Fruit fly (Drosophila melanogaster) whole organism, embryonic: Measurements from ENCODE around the gene Ldsdh1.

ENCODE experiments used
- Bdp1 ChIP-seq: fragments of 200-800 bp; sonication (Bioruptor generic); optimal IDR thresholded peaks from 3 replicates; lab custom pipeline; 2016; ENCODE audit warnings: missing biosample characterization, missing genetic modification characterization
- CG10209 ChIP-seq: fragments of 200-800 bp; sonication (Bioruptor generic); optimal IDR thresholded peaks from 3 replicates; lab custom pipeline; 2017; ENCODE audit warnings: missing biosample characterization, mild to moderate bottlenecking, missing genetic modification characterization, missing genetic modification reagents
- CG10959 ChIP-seq: fragments of 200-800 bp; sonication (Bioruptor generic); IDR thresholded peaks from 2 replicates; pipeline ENCODE4 v1.3.6; 2022; ENCODE audit warnings: missing biosample characterization, missing genetic modification characterization
- CG11398 ChIP-seq: fragments of 200-800 bp; sonication (Bioruptor generic); optimal IDR thresholded peaks from 2 replicates; lab custom pipeline; 2016; ENCODE audit warnings: missing biosample characterization, missing genetic modification characterization
- CG11696 ChIP-seq: fragments of 200-800 bp; sonication (Bioruptor generic); IDR thresholded peaks from 2 replicates; pipeline ENCODE4 v1.3.6; 2022; ENCODE audit warnings: missing biosample characterization, missing genetic modification characterization
- CG12104 ChIP-seq: fragments of 200-800 bp; sonication (Bioruptor generic); optimal IDR thresholded peaks from 3 replicates; lab custom pipeline; 2016; ENCODE audit warnings: missing biosample characterization, missing genetic modification characterization
- CG13123 ChIP-seq: fragments of 200-800 bp; sonication (Bioruptor generic); optimal IDR thresholded peaks from 2 replicates; lab custom pipeline; 2016; ENCODE audit warnings: missing biosample characterization, missing genetic modification characterization
- CG14965 ChIP-seq: fragments of 200-800 bp; sonication (Bioruptor generic); optimal IDR thresholded peaks from 2 replicates; lab custom pipeline; 2016; ENCODE audit warnings: missing biosample characterization, missing genetic modification characterization, borderline replicate concordance
- CG17385 ChIP-seq: fragments of 200-800 bp; sonication (Bioruptor generic); optimal IDR thresholded peaks from 3 replicates; lab custom pipeline; 2018; ENCODE audit warnings: missing biosample characterization, mild to moderate bottlenecking, missing genetic modification characterization
- CG1832 ChIP-seq: fragments of 200-800 bp; sonication (Bioruptor generic); optimal IDR thresholded peaks from 2 replicates; lab custom pipeline; 2017; ENCODE audit warnings: missing biosample characterization, mild to moderate bottlenecking, missing genetic modification characterization, inconsistent platforms
- CG3281 ChIP-seq: fragments of 200-800 bp; sonication (Bioruptor generic); optimal IDR thresholded peaks from 3 replicates; lab custom pipeline; 2017; ENCODE audit warnings: missing biosample characterization, mild to moderate bottlenecking, missing genetic modification characterization
- CG34422 ChIP-seq: fragments of 200-800 bp; sonication (Bioruptor generic); IDR thresholded peaks from 3 replicates; pipeline ENCODE4 v1.3.6; 2022; ENCODE audit warnings: missing biosample characterization, missing genetic modification characterization
- CG3726 ChIP-seq: fragments of 200-800 bp; sonication (Bioruptor generic); IDR thresholded peaks from 3 replicates; pipeline ENCODE4, ENCODE4 v1.3.6; 2022; ENCODE audit warnings: missing biosample characterization, missing genetic modification characterization
- CG3995 ChIP-seq: fragments of 200-800 bp; sonication (Bioruptor generic); optimal IDR thresholded peaks from 3 replicates; lab custom pipeline; 2016; ENCODE audit warnings: missing biosample characterization, missing genetic modification characterization
- CG42726 ChIP-seq: fragments of 200-800 bp; sonication (Bioruptor generic); IDR thresholded peaks from 2 replicates; pipeline ENCODE4 v1.3.6; 2022; ENCODE audit warnings: missing biosample characterization, missing genetic modification characterization; ENCODE audit not compliant: partially characterized antibody
- CG4617 ChIP-seq: fragments of 200-800 bp; sonication (Bioruptor generic); optimal IDR thresholded peaks from 3 replicates; lab custom pipeline; 2016; ENCODE audit warnings: missing biosample characterization, missing genetic modification characterization, borderline replicate concordance
- CG6765 ChIP-seq: fragments of 200-800 bp; sonication (Bioruptor generic); optimal IDR thresholded peaks from 3 replicates; lab custom pipeline; 2017; ENCODE audit warnings: missing biosample characterization, mild to moderate bottlenecking, missing genetic modification characterization
- CG9437 ChIP-seq: fragments of 200-800 bp; sonication (Bioruptor generic); optimal IDR thresholded peaks from 2 replicates; lab custom pipeline; 2018; ENCODE audit warnings: missing biosample characterization, mild to moderate bottlenecking, missing genetic modification characterization
- Dad ChIP-seq: fragments of 200-800 bp; sonication (Bioruptor generic); optimal IDR thresholded peaks from 3 replicates; lab custom pipeline; 2016; ENCODE audit warnings: missing biosample characterization, missing genetic modification characterization
- Dek ChIP-seq: fragments of 200-800 bp; sonication (Bioruptor generic); optimal IDR thresholded peaks from 3 replicates; lab custom pipeline; 2019; ENCODE audit warnings: missing biosample characterization, mild to moderate bottlenecking, missing genetic modification characterization, moderate library complexity
- Dfd ChIP-seq, 2 experiments: fragments of >200 bp; optimal IDR thresholded peaks; 2 replicates each; lab custom pipeline; 2017; ENCODE audit warnings: missing biosample characterization in 2 of 2, missing genetic modification characterization in 2 of 2
- Dref ChIP-seq: fragments of 200-800 bp; sonication (Bioruptor generic); IDR thresholded peaks from 2 replicates; pipeline ENCODE4 v1.3.6; 2022; ENCODE audit warnings: missing biosample characterization, missing genetic modification characterization
- Jarid2 ChIP-seq: fragments of 200-800 bp; sonication (Bioruptor generic); optimal IDR thresholded peaks from 3 replicates; lab custom pipeline; 2017; ENCODE audit warnings: mild to moderate bottlenecking, missing biosample characterization, missing genetic modification reagents, missing genetic modification characterization
- MTF-1 ChIP-seq: fragments of 200-800 bp; sonication (Bioruptor generic); optimal IDR thresholded peaks from 2 replicates; lab custom pipeline; 2018; ENCODE audit warnings: missing biosample characterization, mild to moderate bottlenecking, missing genetic modification characterization, borderline replicate concordance
- Myb ChIP-seq: fragments of 200-800 bp; sonication (Bioruptor generic); optimal IDR thresholded peaks from 2 replicates; lab custom pipeline; 2016; ENCODE audit warnings: missing biosample characterization, missing genetic modification characterization
- Nf-YB ChIP-seq: fragments of 200-800 bp; sonication (Bioruptor generic); optimal IDR thresholded peaks from 3 replicates; lab custom pipeline; 2019; ENCODE audit warnings: missing biosample characterization, mild to moderate bottlenecking, missing genetic modification characterization, moderate library complexity
- Opbp ChIP-seq: fragments of 200-800 bp; sonication (Bioruptor generic); IDR thresholded peaks from 3 replicates; pipeline ENCODE4 v1.3.6; 2022; ENCODE audit warnings: missing biosample characterization, missing genetic modification characterization; ENCODE audit not compliant: partially characterized antibody
- Six4 ChIP-seq: fragments of 200-800 bp; sonication (Bioruptor generic); optimal IDR thresholded peaks from 2 replicates; lab custom pipeline; 2016; ENCODE audit warnings: missing biosample characterization, missing genetic modification characterization
- Vsx1 ChIP-seq: fragments of 200-800 bp; sonication (Bioruptor generic); optimal IDR thresholded peaks from 2 replicates; lab custom pipeline; 2017; ENCODE audit warnings: missing biosample characterization, mild to moderate bottlenecking, missing genetic modification characterization, missing genetic modification reagents
- Xrp1 ChIP-seq: fragments of 200-800 bp; sonication (Bioruptor generic); IDR thresholded peaks from 2 replicates; pipeline ENCODE4 v1.3.6; 2022; ENCODE audit warnings: missing biosample characterization, missing genetic modification characterization
- YL-1 ChIP-seq: fragments of 200-800 bp; sonication (Bioruptor generic); optimal IDR thresholded peaks from 3 replicates; lab custom pipeline; 2017; ENCODE audit warnings: missing biosample characterization, mild to moderate bottlenecking, missing genetic modification characterization
- amos ChIP-seq: fragments of 200-800 bp; sonication (Bioruptor generic); IDR thresholded peaks from 2 replicates; pipeline ENCODE4 v1.3.6; 2022; ENCODE audit warnings: missing biosample characterization, missing genetic modification characterization; ENCODE audit not compliant: partially characterized antibody
- bbx ChIP-seq: fragments of 200-800 bp; sonication (Bioruptor generic); IDR thresholded peaks from 2 replicates; pipeline ENCODE4 v1.3.6; 2022; ENCODE audit warnings: missing biosample characterization, missing genetic modification characterization; ENCODE audit not compliant: partially characterized antibody
- bigmax ChIP-seq: fragments of 200-800 bp; sonication (Bioruptor generic); optimal IDR thresholded peaks from 2 replicates; lab custom pipeline; 2018; ENCODE audit warnings: missing biosample characterization, mild to moderate bottlenecking, missing genetic modification characterization
- bsh ChIP-seq, 2 experiments: fragments of 200-800 bp; sonication (Bioruptor generic); optimal IDR thresholded peaks; 2 replicates each; lab custom pipeline; 2017 to 2018; ENCODE audit warnings: mild to moderate bottlenecking in 2 of 2, missing biosample characterization in 2 of 2, missing genetic modification characterization in 2 of 2, moderate library complexity in 1 of 2
- cad ChIP-seq: fragments of >200 bp; optimal IDR thresholded peaks from 2 replicates; lab custom pipeline; 2017; ENCODE audit warnings: missing biosample characterization, missing genetic modification characterization
- dpn ChIP-seq, 2 experiments: fragments of 200-800 bp; sonication (Bioruptor generic); optimal IDR thresholded peaks; 3 replicates each; lab custom pipeline; 2016; ENCODE audit warnings: missing biosample characterization in 2 of 2, missing genetic modification characterization in 2 of 2
- en ChIP-seq: fragments of 200-800 bp; sonication (Bioruptor generic); optimal IDR thresholded peaks from 2 replicates; lab custom pipeline; 2016; ENCODE audit warnings: missing biosample characterization, missing genetic modification characterization
- fd64A ChIP-seq: fragments of 200-800 bp; sonication (Bioruptor generic); optimal IDR thresholded peaks from 3 replicates; lab custom pipeline; 2018; ENCODE audit warnings: missing biosample characterization, mild to moderate bottlenecking, missing genetic modification characterization
- klu ChIP-seq: fragments of 200-800 bp; sonication (Bioruptor generic); IDR thresholded peaks from 2 replicates; pipeline ENCODE4 v1.3.6; 2022; ENCODE audit warnings: missing biosample characterization, missing genetic modification characterization
- lilli ChIP-seq: fragments of 200-800 bp; sonication (Bioruptor generic); optimal IDR thresholded peaks from 3 replicates; lab custom pipeline; 2016; ENCODE audit warnings: missing biosample characterization, missing genetic modification characterization
- luna ChIP-seq: fragments of 200-800 bp; sonication (Bioruptor generic); optimal IDR thresholded peaks from 2 replicates; lab custom pipeline; 2016; ENCODE audit warnings: missing biosample characterization, missing genetic modification characterization
- mirr ChIP-seq: fragments of 200-800 bp; sonication (Bioruptor generic); optimal IDR thresholded peaks from 3 replicates; lab custom pipeline; 2018; ENCODE audit warnings: missing biosample characterization, mild to moderate bottlenecking, missing genetic modification characterization
- onecut ChIP-seq: fragments of 200-800 bp; sonication (Bioruptor generic); IDR thresholded peaks from 2 replicates; pipeline ENCODE4 v1.3.6; 2022; ENCODE audit warnings: missing biosample characterization, missing genetic modification characterization
- ro ChIP-seq: fragments of 200-800 bp; sonication (Bioruptor generic); IDR thresholded peaks from 2 replicates; pipeline ENCODE4 v1.3.6; 2022; ENCODE audit warnings: missing biosample characterization, missing genetic modification characterization
- schlank ChIP-seq: fragments of 200-800 bp; sonication (Bioruptor generic); optimal IDR thresholded peaks from 2 replicates; lab custom pipeline; 2018; ENCODE audit warnings: missing biosample characterization, mild to moderate bottlenecking, missing genetic modification characterization
- sr ChIP-seq: fragments of 200-800 bp; sonication (Bioruptor generic); IDR thresholded peaks from 3 replicates; pipeline ENCODE4 v1.3.6; 2022; ENCODE audit warnings: missing biosample characterization, missing genetic modification characterization
- ttk ChIP-seq: fragments of 200-800 bp; sonication (Bioruptor generic); IDR thresholded peaks from 2 replicates; pipeline ENCODE4 v2.1.2; 2022; ENCODE audit warnings: missing biosample characterization, missing genetic modification characterization

The Ldsdh1 gene

dm6 chrX:8100026-8100825 lies 18.8 kb upstream of the Ldsdh1 start (continued):
- TF ChIP-seq Nf-YB (GFP tag; lab: Kevin White, UChicago) (peak; percentile 63), CG3995 (GFP tag; lab: Kevin White, UChicago) (no peak), CG12104 (peak; percentile 68), CG1832 (GFP tag; lab: Kevin White, UChicago) (peak; percentile 33), CG11696 (peak; percentile 85), CG10959 (peak; percentile 49; the same call in 1 of the 2 replicates), Dref (GFP tag; lab: Robert Waterston, UW) (no peak), bsh (GFP tag; optimal IDR thresholded peaks at IDR 0.05; lab: Kevin White, UChicago) (peak; percentile 62 to 90), Dfd (GFP tag; optimal IDR thresholded peaks at IDR 0.05; lab: Kevin White, UChicago) (no peak), CG10209 (GFP tag; lab: Kevin White, UChicago) (peak; percentile 74), CG4617 (GFP tag; lab: Kevin White, UChicago) (peak; percentile 26), ro (GFP tag; lab: Robert Waterston, UW) (0 out of 2 replicates have a peak, but pooled peaks have one; percentile 41), CG11398 (GFP tag; lab: Kevin White, UChicago) (no peak), CG6765 (GFP tag; lab: Kevin White, UChicago) (peak; percentile 70), lilli (GFP tag; lab: Kevin White, UChicago) (peak; percentile 79), en (GFP tag; lab: Kevin White, UChicago) (no peak), schlank (tag; lab: Kevin White, UChicago) (peak; percentile 43), CG13123 (GFP tag; lab: Kevin White, UChicago) (peak; percentile 45), luna (GFP tag; lab: Kevin White, UChicago) (no peak), mirr (GFP tag; lab: Kevin White, UChicago) (peak; percentile 28), amos (GFP tag; lab: Robert Waterston, UW) (no peak), fd64A (GFP tag; lab: Kevin White, UChicago) (peak; percentile 49), Opbp (GFP tag; lab: Robert Waterston, UW) (no peak), klu (peak; percentile 58; the same call in 1 of the 2 replicates), sr (peak; percentile 72; the same call in 1 of the 3 replicates), Xrp1 (GFP tag; lab: Robert Waterston, UW) (peak; percentile 90), CG9437 (GFP tag; lab: Kevin White, UChicago) (peak; percentile 64), YL-1 (GFP tag; lab: Kevin White, UChicago) (peak; percentile 36), CG3281 (GFP tag; lab: Kevin White, UChicago) (peak; percentile 85), Six4 (GFP tag; lab: Kevin White, UChicago) (peak; percentile 70), bigmax (GFP tag; lab: Kevin White, UChicago) (no peak), cad (GFP tag; lab: Kevin White, UChicago) (no peak), Vsx1 (GFP tag; lab: Kevin White, UChicago) (peak; percentile 62), Dek (tag; lab: Kevin White, UChicago) (peak; percentile 86), CG34422 (GFP tag; lab: Robert Waterston, UW) (peak; percentile 84), Myb (GFP tag; lab: Kevin White, UChicago) (peak; percentile 42), MTF-1 (GFP tag; lab: Kevin White, UChicago) (peak; percentile 49), Dad (GFP tag; lab: Kevin White, UChicago) (peak; percentile 33), CG14965 (GFP tag; lab: Kevin White, UChicago) (no peak), ttk (GFP tag; lab: Robert Waterston, UW) (peak; percentile 74), CG3726 (peak; percentile 78; the same call in 1 of the 3 replicates), CG42726 (GFP tag; lab: Robert Waterston, UW) (no peak), bbx (GFP tag; lab: Robert Waterston, UW) (no peak), onecut (GFP tag; lab: Robert Waterston, UW) (peak; percentile 69), dpn (GFP tag; optimal IDR thresholded peaks at IDR 0.05; lab: Kevin White, UChicago) (peak; percentile 57 to 75), CG17385 (peak; percentile 82), Jarid2 (GFP tag; lab: Kevin White, UChicago) (peak; percentile 41), Bdp1 (GFP tag; lab: Kevin White, UChicago) (peak; percentile 31)
